Fruit fly (Drosophila melanogaster): Measurements from ENCODE around the gene Lk.

Gene Lk

DNA sequence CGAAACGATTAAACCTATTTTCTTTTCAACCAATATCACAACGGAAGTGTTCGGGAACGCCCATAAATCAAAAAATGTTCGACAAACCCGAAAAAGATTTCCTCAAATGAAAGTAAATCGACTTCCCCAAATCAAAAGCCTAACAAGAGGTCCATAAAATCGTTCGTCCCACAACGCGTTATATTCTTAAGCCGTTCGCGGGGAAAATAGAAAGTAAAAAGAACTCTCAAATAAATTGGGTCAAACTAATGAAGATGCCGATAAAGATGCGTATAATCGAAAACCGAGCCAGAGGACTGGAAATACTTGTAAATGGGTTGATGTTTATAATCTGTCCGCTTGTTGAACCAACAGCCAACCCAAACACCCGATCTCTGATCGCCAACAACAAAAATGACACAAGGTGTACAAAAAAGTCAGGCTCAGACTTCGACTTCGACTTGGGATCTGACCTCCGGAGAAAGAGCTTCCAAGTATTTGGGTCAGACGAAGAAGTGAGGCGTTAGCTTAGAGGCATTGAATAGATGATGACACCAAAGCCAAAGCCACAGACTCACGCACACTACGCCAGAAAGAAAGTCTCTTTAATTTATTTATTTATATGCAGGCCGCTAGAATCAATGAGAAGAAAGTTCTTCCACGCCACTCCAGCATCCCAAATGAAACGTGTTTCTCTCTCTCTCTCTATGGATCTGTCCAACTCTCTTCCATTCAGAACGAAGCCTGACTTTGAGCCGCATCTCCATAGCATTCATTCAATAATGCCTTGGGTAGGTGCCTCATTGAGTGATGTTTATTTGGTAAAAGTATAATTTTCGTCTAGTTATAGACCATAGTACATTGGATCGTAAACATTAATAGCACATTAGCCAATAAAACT, 37.8 kb downstream of the Lk start (continued):
- TF ChIP-seq Xbp1 (GFP tag; optimal IDR thresholded peaks at IDR 0.05) (no peak), Fer1 (GFP tag; optimal IDR thresholded peaks at IDR 0.05) (no peak), knrl (GFP tag; IDR thresholded peaks at IDR 0.05; ENCODE audit: partially characterized antibody) (no peak), fu2 (GFP tag; optimal IDR thresholded peaks at IDR 0.05) (no peak), gsb-n (tag; optimal IDR thresholded peaks at IDR 0.05) (peak; percentile 5), CG1792 (GFP tag; optimal IDR thresholded peaks at IDR 0.05) (no peak), Ravus (GFP tag; IDR thresholded peaks at IDR 0.05) (no peak), CG14014 (GFP tag; IDR thresholded peaks at IDR 0.05) (no peak), Chrac-16 (GFP tag; optimal IDR thresholded peaks at IDR 0.05) (no peak), Oli (tag; optimal IDR thresholded peaks at IDR 0.05) (no peak), hkb (optimal IDR thresholded peaks at IDR 0.05) (no peak), hkb (GFP tag; IDR thresholded peaks at IDR 0.05) (no peak), kni (GFP tag; optimal IDR thresholded peaks at IDR 0.05) (peak; percentile 74), CG8089 (GFP tag; optimal IDR thresholded peaks at IDR 0.05) (no peak), pfk (GFP tag; optimal IDR thresholded peaks at IDR 0.05) (no peak), CG7357 (GFP tag; IDR thresholded peaks at IDR 0.05) (no peak), sd (tag; optimal IDR thresholded peaks at IDR 0.05) (no peak), oc (tag; optimal IDR thresholded peaks at IDR 0.05) (peak; percentile 49), vvl (GFP tag; IDR thresholded peaks at IDR 0.05) (0 out of 2 replicates have a peak, but pooled peaks have one; percentile 21), sens (GFP tag) (peak; percentile 57), CG33557 (GFP tag; optimal IDR thresholded peaks at IDR 0.05) (peak; percentile 10), CG10147 (GFP tag; optimal IDR thresholded peaks at IDR 0.05) (no peak), amos (GFP tag; IDR thresholded peaks at IDR 0.05; ENCODE audit: partially characterized antibody) (no peak), Camta (GFP tag; optimal IDR thresholded peaks at IDR 0.05) (no peak), Side (GFP tag; optimal IDR thresholded peaks at IDR 0.05) (no peak), Blimp-1 (GFP tag; optimal IDR thresholded peaks at IDR 0.05) (peak; percentile 96), run (tag; optimal IDR thresholded peaks at IDR 0.05) (no peak), CG11723 (GFP tag; optimal IDR thresholded peaks at IDR 0.05) (no peak), CG43689 (GFP tag; IDR thresholded peaks at IDR 0.05) (no peak), CG14965 (GFP tag; optimal IDR thresholded peaks at IDR 0.05; ENCODE audit: borderline replicate concordance) (no peak), CG10431 (GFP tag; optimal IDR thresholded peaks at IDR 0.05) (peak; percentile 30)

DNA sequence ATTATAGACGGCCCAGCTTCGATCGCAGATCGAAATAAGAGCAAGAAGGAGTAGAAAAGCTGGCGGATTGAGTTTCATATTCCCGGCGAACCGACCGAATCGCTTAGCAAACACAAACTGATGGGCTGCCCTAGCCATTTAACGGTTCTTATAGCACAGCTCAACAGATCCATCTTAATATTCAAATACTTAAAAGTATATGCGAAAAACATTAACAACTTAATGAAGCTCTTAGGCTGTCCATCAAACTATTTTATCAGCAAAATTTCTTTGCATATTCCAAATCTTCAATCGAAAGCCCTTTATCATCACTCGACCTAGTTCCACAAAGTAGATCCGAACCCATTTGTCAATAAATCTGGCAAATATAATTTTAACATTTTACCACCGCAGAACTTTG, 39.0 kb downstream of the Lk start, which contains the start of gene CG4613:
TSS of gene CG4613 (minus strand) at position 101 of the 400 bp plus-strand sequence.
- no peak for TF ChIP-seq croc (GFP tag; conservative IDR thresholded peaks at IDR 0.05)
- no peak for TF ChIP-seq CG8944 (GFP tag; optimal IDR thresholded peaks at IDR 0.05)
- no peak for TF ChIP-seq ham (GFP tag; IDR thresholded peaks at IDR 0.05)
- no peak for TF ChIP-seq Pdp1 (GFP tag; optimal IDR thresholded peaks at IDR 0.05)
- no peak for TF ChIP-seq tup (GFP tag; optimal IDR thresholded peaks at IDR 0.05)
- no peak for TF ChIP-seq CG10147 (GFP tag; optimal IDR thresholded peaks at IDR 0.05)
- no peak for TF ChIP-seq Dref (GFP tag; IDR thresholded peaks at IDR 0.05)
- no peak for TF ChIP-seq stwl (tag; optimal IDR thresholded peaks at IDR 0.05)
